Worm (Caenorhabditis elegans) whole organism, late embryonic: ENCODE data around the gene F55G7.3.

Experiments used
- ama-1 ChIP-seq: fragments of 150-350 bp; optimal IDR thresholded peaks from 2 replicates; lab custom pipeline; 2014
- ceh-22 ChIP-seq: sonication (generic microtip); optimal IDR thresholded peaks from 2 replicates; lab custom pipeline; 2017; ENCODE audit warnings: missing biosample characterization, missing genetic modification characterization
- ceh-48 ChIP-seq: sonication (generic microtip); optimal IDR thresholded peaks from 2 replicates; lab custom pipeline; 2016; ENCODE audit warnings: missing genetic modification characterization, inconsistent platforms, missing compliant biosample characterization
- lin-11 ChIP-seq: fragments of 200-800 bp; sonication (Bioruptor generic); optimal IDR thresholded peaks from 2 replicates; lab custom pipeline; 2018; ENCODE audit warnings: mild to moderate bottlenecking, missing genetic modification characterization, missing compliant biosample characterization
- tbx-2 ChIP-seq: sonication (generic microtip); optimal IDR thresholded peaks from 2 replicates; lab custom pipeline; 2016; ENCODE audit warnings: missing genetic modification characterization, missing compliant biosample characterization
- unc-86 ChIP-seq: sonication (generic microtip); optimal IDR thresholded peaks from 2 replicates; lab custom pipeline; 2016; ENCODE audit warnings: missing genetic modification characterization, missing compliant biosample characterization

DNA sequence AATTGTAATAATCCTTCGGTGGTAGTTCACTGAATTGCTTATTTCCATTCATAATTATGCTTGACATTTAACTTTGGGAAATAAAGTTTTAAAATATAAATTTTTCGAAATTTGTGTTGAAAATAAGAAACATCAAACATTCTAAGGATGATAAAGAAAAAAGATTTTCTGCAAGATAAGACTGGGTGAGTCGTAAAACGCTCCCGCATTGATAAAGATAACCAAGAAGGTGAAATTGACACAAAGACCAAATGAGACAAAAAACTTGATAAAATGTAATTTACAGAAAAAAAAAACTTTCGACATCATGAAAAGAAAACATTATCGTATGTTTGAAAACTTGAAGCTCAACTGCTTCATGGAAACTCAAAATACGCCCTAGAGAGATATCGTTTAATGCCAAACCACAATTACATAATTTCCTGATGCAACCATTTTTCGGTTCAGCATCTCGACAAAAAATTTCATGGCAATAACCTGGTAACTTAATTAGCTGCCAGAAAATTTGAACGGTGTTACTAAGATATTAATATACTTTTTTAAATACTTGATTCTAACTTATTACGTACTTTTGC is 26.3 kb upstream of the F55G7.3 start:
- TF ChIP-seq lin-11 (tag; lab: Kevin White, UChicago), result no peak
- no peak for TF ChIP-seq ceh-48
- TF ChIP-seq ceh-22 (tag; lab: Kevin White, UChicago), result no peak
- TF ChIP-seq ama-1 (lab: Kevin White, UChicago), result no peak
- no peak for TF ChIP-seq tbx-2
- TF ChIP-seq unc-86, result no peak
